Worm (Caenorhabditis elegans) whole organism, L3 larva: ENCODE measurements around the gene kcc-2.

Source experiments
- R02D3.7 ChIP-seq: fragments of 150-350 bp; optimal IDR thresholded peaks from 2 replicates; lab custom pipeline; 2014; ENCODE audit warnings: missing biosample characterization, missing genetic modification characterization
- ZK546.5 ChIP-seq: sonication (generic microtip); optimal IDR thresholded peaks from 2 replicates; lab custom pipeline; 2017; ENCODE audit warnings: missing biosample characterization, missing genetic modification characterization
- aly-2 ChIP-seq: fragments of 150-350 bp; optimal IDR thresholded peaks from 2 replicates; lab custom pipeline; 2014; ENCODE audit warnings: missing biosample characterization, missing genetic modification characterization
- elt-1 ChIP-seq: fragments of 150-350 bp; optimal IDR thresholded peaks from 2 replicates; lab custom pipeline; 2014; ENCODE audit warnings: missing biosample characterization, missing genetic modification characterization
- jun-1 ChIP-seq: fragments of 150-350 bp; optimal IDR thresholded peaks from 2 replicates; lab custom pipeline; 2014; ENCODE audit warnings: missing biosample characterization, missing genetic modification reagents, missing genetic modification characterization
- mdl-1 ChIP-seq: fragments of 150-350 bp; optimal IDR thresholded peaks from 2 replicates; lab custom pipeline; 2014; ENCODE audit warnings: missing biosample characterization, missing genetic modification characterization
- nhr-12 ChIP-seq: fragments of 150-350 bp; optimal IDR thresholded peaks from 2 replicates; lab custom pipeline; 2014; ENCODE audit warnings: missing biosample characterization, missing genetic modification characterization
- nhr-28 ChIP-seq: fragments of 150-350 bp; optimal IDR thresholded peaks from 2 replicates; lab custom pipeline; 2014; ENCODE audit warnings: missing biosample characterization, missing genetic modification characterization
- nhr-76 ChIP-seq: fragments of 150-350 bp; sonication (generic microtip); optimal IDR thresholded peaks from 5 replicates; lab custom pipeline; 2014; ENCODE audit warnings: missing biosample characterization, missing genetic modification characterization
- sea-2 ChIP-seq: fragments of 150-350 bp; sonication (generic microtip); optimal IDR thresholded peaks from 4 replicates; lab custom pipeline; 2014; ENCODE audit warnings: missing biosample characterization, missing genetic modification reagents, missing genetic modification characterization
- skn-1 ChIP-seq: fragments of 150-350 bp; optimal IDR thresholded peaks from 2 replicates; lab custom pipeline; 2014; ENCODE audit warnings: missing biosample characterization, missing genetic modification characterization
- snpc-4 ChIP-seq: fragments of 150-350 bp; optimal IDR thresholded peaks from 2 replicates; lab custom pipeline; 2014; ENCODE audit warnings: missing biosample characterization, missing genetic modification characterization
- tbx-2 ChIP-seq: sonication (generic microtip); optimal IDR thresholded peaks from 2 replicates; lab custom pipeline; 2016; ENCODE audit warnings: mild to moderate bottlenecking, missing genetic modification characterization, missing compliant biosample characterization
- ztf-11 ChIP-seq: fragments of 150-350 bp; optimal IDR thresholded peaks from 2 replicates; lab custom pipeline; 2014; ENCODE audit warnings: missing biosample characterization, missing genetic modification characterization

- TF ChIP-seq ztf-11, result no peak
- no peak for TF ChIP-seq sea-2 (GFP tag; lab: Kevin White, UChicago)
- no peak for TF ChIP-seq snpc-4 (tag; lab: Kevin White, UChicago)
- no peak for TF ChIP-seq jun-1 (tag; lab: Kevin White, UChicago)
- TF ChIP-seq ZK546.5 (tag; lab: Kevin White, UChicago), result no peak
- no peak for TF ChIP-seq elt-1 (tag; lab: Kevin White, UChicago)
- TF ChIP-seq nhr-76 (tag; lab: Kevin White, UChicago), result no peak
- TF ChIP-seq tbx-2, result no peak
- TF ChIP-seq skn-1 (tag; lab: Kevin White, UChicago), result no peak
- no peak for TF ChIP-seq nhr-28
- TF ChIP-seq aly-2 (tag; lab: Kevin White, UChicago), result no peak
- no peak for TF ChIP-seq nhr-12 (tag; lab: Kevin White, UChicago)
- TF ChIP-seq mdl-1 (tag; lab: Kevin White, UChicago), result no peak
- no peak for TF ChIP-seq R02D3.7 (tag; lab: Kevin White, UChicago)
Measured at ce11 chrIV:6086479-6086878, 45.7 kb downstream of the kcc-2 start.
